Fruit fly (Drosophila melanogaster) Kc167 (cell line): ENCODE measurements around the gene Mpc1.

Experiments
- Sin3A ChIP-seq: fragments of >200 bp; optimal IDR thresholded peaks from 2 replicates; lab custom pipeline; 2018; ENCODE audit warnings: missing external identifiers
- h ChIP-seq: fragments of >200 bp; optimal IDR thresholded peaks from 3 replicates; lab custom pipeline; 2018; ENCODE audit warnings: missing external identifiers
- insv ChIP-seq: fragments of >200 bp; optimal IDR thresholded peaks from 3 replicates; lab custom pipeline; 2018; ENCODE audit warnings: missing external identifiers
- psq ChIP-seq: fragments of >200 bp; optimal IDR thresholded peaks from 2 replicates; lab custom pipeline; 2017; ENCODE audit warnings: missing external identifiers

dm6 chr3R:18923208-18923761, 5.2 kb downstream of the Mpc1 start:
- no peak for TF ChIP-seq Sin3A (lab: Kevin White, UChicago)
- TF ChIP-seq h (lab: Kevin White, UChicago), result no peak
- no peak for TF ChIP-seq insv
- TF ChIP-seq psq (lab: Kevin White, UChicago), result no peak
